Worm (Caenorhabditis elegans) whole organism, early embryonic: ENCODE measurements around the gene ttbk-2.2.
"Not testable (repeated sequence)": the region's sequence is repeated elsewhere in the genome, so short reads cannot be mapped to it uniquely, and the experiment has no call there.

Source experiments
- B0310.2 ChIP-seq: sonication (generic microtip); optimal IDR thresholded peaks from 2 replicates; lab custom pipeline; 2016; ENCODE audit warnings: mild to moderate bottlenecking, missing genetic modification characterization, missing compliant biosample characterization
- F13C5.2 ChIP-seq: sonication (generic microtip); optimal IDR thresholded peaks from 2 replicates; lab custom pipeline; 2017; ENCODE audit warnings: mild to moderate bottlenecking, missing genetic modification characterization, inconsistent platforms, missing compliant biosample characterization
- aly-1 ChIP-seq: sonication (generic microtip); optimal IDR thresholded peaks from 2 replicates; lab custom pipeline; 2016; ENCODE audit warnings: missing genetic modification characterization, missing compliant biosample characterization
- ama-1 ChIP-seq: fragments of 150-350 bp; optimal IDR thresholded peaks from 2 replicates; lab custom pipeline; 2014
- ceh-13 ChIP-seq: fragments of 200-800 bp; sonication (Bioruptor generic); optimal IDR thresholded peaks from 2 replicates; lab custom pipeline; 2018; ENCODE audit warnings: mild to moderate bottlenecking, missing genetic modification characterization, missing compliant biosample characterization
- ceh-36 ChIP-seq: sonication (generic microtip); optimal IDR thresholded peaks from 2 replicates; lab custom pipeline; 2016; ENCODE audit warnings: missing genetic modification characterization, inconsistent platforms, missing compliant biosample characterization
- ets-7 ChIP-seq: sonication (generic microtip); optimal IDR thresholded peaks from 2 replicates; lab custom pipeline; 2016; ENCODE audit warnings: missing genotype, missing genetic modification characterization, missing compliant biosample characterization
- flt-1 ChIP-seq: fragments of 200-800 bp; sonication (Bioruptor generic); IDR thresholded peaks from 2 replicates; pipeline ENCODE4 v1.3.6; 2022; ENCODE audit warnings: missing genetic modification characterization, missing compliant biosample characterization
- hmbx-1 ChIP-seq: sonication (generic microtip); optimal IDR thresholded peaks from 2 replicates; lab custom pipeline; 2016; ENCODE audit warnings: mild to moderate bottlenecking, missing genetic modification characterization, missing compliant biosample characterization
- hmg-4 ChIP-seq: fragments of 200-800 bp; sonication (Bioruptor generic); optimal IDR thresholded peaks from 2 replicates; lab custom pipeline; 2018; ENCODE audit warnings: mild to moderate bottlenecking, missing genetic modification characterization, missing compliant biosample characterization
- hnd-1 ChIP-seq: sonication (generic microtip); optimal IDR thresholded peaks from 2 replicates; lab custom pipeline; 2016; ENCODE audit warnings: missing genetic modification characterization, missing compliant biosample characterization
- pes-1 ChIP-seq: fragments of 200-800 bp; sonication (Bioruptor generic); IDR thresholded peaks from 2 replicates; pipeline ENCODE4 v1.3.6; 2022; ENCODE audit warnings: missing genetic modification reagents, missing genetic modification characterization, missing compliant biosample characterization
- scrt-1 ChIP-seq: fragments of 200-800 bp; sonication (Bioruptor generic); IDR thresholded peaks from 2 replicates; pipeline ENCODE4 v1.3.6; 2022; ENCODE audit warnings: missing genetic modification characterization, missing compliant biosample characterization
- sea-1 ChIP-seq: fragments of 200-800 bp; sonication (Bioruptor generic); conservative IDR thresholded peaks from 2 replicates; pipeline ENCODE4 v1.3.6; 2022; ENCODE audit warnings: missing genetic modification characterization, missing compliant biosample characterization
- tbx-11 ChIP-seq: fragments of 200-800 bp; sonication (Bioruptor generic); IDR thresholded peaks from 2 replicates; pipeline ENCODE4 v1.3.6; 2022; ENCODE audit warnings: missing genetic modification characterization, missing compliant biosample characterization
- tbx-37 ChIP-seq: fragments of 200-800 bp; sonication (Bioruptor generic); conservative IDR thresholded peaks from 2 replicates; pipeline ENCODE4 v1.3.6; 2022; ENCODE audit warnings: missing genetic modification reagents, missing genetic modification characterization, missing compliant biosample characterization
- tra-4 ChIP-seq: sonication (generic microtip); optimal IDR thresholded peaks from 2 replicates; lab custom pipeline; 2017; ENCODE audit warnings: missing genetic modification characterization, missing compliant biosample characterization

ttbk-2.2 gene

DNA sequence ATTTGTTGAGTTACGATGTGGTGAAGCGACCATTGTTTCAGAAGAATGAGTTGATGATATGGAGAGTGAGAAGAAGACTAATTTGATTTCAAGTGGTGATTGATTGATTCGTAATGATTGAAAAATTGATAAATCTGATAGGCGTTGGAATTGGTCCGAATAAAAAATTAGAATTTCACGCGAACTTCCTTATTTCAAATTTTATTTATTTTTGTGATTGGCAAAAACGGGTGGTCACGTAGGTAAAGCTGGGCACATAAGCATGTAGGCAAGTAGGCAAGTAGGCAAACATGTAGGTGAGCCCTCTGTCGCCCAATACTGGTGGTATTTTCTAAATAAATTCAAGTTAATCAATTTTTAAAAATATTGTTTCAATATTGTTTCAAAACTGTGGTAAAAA, 33.5 kb downstream of the ttbk-2.2 start, which contains the start of gene C09B9.4:
TSS of gene C09B9.4 (minus strand) at position 101 of the 400 bp plus-strand sequence.
- no peak for TF ChIP-seq hmbx-1 (tag; lab: Kevin White, UChicago)
- no peak for TF ChIP-seq hnd-1
- no peak for TF ChIP-seq tbx-11 (GFP tag; lab: Robert Waterston, UW)
- no peak for TF ChIP-seq pes-1 (GFP tag; lab: Robert Waterston, UW)
- no peak for TF ChIP-seq ets-7
- no peak for TF ChIP-seq ama-1 (lab: Kevin White, UChicago)
- TF ChIP-seq aly-1, result no peak
- TF ChIP-seq scrt-1 (GFP tag; lab: Robert Waterston, UW), result no peak
- TF ChIP-seq tbx-37 (GFP tag; lab: Robert Waterston, UW), result no peak
- TF ChIP-seq B0310.2 (tag; lab: Kevin White, UChicago), result no peak
- no peak for TF ChIP-seq sea-1 (GFP tag; lab: Robert Waterston, UW)
- TF ChIP-seq flt-1 (GFP tag; lab: Robert Waterston, UW), result no peak

ce11 chrIV:5031346-5031745, 35.4 kb downstream of the ttbk-2.2 start:
- TF ChIP-seq pes-1 (GFP tag; lab: Robert Waterston, UW), result no peak
- no peak for TF ChIP-seq B0310.2 (tag; lab: Kevin White, UChicago)
- no peak for TF ChIP-seq tbx-11 (GFP tag; lab: Robert Waterston, UW)
- TF ChIP-seq scrt-1 (GFP tag; lab: Robert Waterston, UW), result no peak
- no peak for TF ChIP-seq ceh-13
- no peak for TF ChIP-seq aly-1
- TF ChIP-seq ets-7, result no peak
- no peak for TF ChIP-seq ceh-36 (tag; lab: Kevin White, UChicago)
- no peak for TF ChIP-seq hmbx-1 (tag; lab: Kevin White, UChicago)
- TF ChIP-seq F13C5.2 (tag; lab: Kevin White, UChicago), result no peak
- TF ChIP-seq sea-1 (GFP tag; lab: Robert Waterston, UW), result no peak
- TF ChIP-seq ama-1 (lab: Kevin White, UChicago), result no peak
- TF ChIP-seq tra-4 (tag; lab: Kevin White, UChicago), result no peak
- TF ChIP-seq hmg-4 (GFP tag; lab: Kevin White, UChicago), result no peak
- TF ChIP-seq tbx-37 (GFP tag; lab: Robert Waterston, UW), result no peak

DNA sequence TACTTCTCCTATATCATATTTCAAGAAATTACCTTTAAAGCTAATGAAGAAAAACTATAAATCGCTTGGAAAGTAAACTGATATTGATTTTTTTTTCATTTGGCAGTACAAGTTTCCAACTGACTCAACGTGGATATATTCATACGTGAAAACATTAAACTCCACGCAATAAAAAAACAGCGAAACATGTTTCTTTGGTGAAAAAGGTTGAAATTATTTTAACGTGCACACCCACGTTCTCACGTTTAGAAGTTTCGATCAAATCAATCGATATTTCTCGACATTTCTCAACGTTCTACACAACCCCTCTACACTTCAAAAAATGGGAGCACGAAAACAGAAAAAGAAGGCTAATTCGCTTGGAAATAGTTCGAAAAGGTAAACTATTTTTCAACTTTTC, 37.8 kb downstream of the ttbk-2.2 start, which contains the start of the genes best-6 and C09B9.2:
TSS of gene best-6 (minus strand) at position 101 of the 400 bp plus-strand sequence.
TSS of gene C09B9.2 (plus strand) at position 314 of the 400 bp plus-strand sequence.
- TF ChIP-seq sea-1 (GFP tag; lab: Robert Waterston, UW), result no peak
- no peak for TF ChIP-seq ets-7
- TF ChIP-seq tbx-11 (GFP tag; lab: Robert Waterston, UW), result no peak

DNA sequence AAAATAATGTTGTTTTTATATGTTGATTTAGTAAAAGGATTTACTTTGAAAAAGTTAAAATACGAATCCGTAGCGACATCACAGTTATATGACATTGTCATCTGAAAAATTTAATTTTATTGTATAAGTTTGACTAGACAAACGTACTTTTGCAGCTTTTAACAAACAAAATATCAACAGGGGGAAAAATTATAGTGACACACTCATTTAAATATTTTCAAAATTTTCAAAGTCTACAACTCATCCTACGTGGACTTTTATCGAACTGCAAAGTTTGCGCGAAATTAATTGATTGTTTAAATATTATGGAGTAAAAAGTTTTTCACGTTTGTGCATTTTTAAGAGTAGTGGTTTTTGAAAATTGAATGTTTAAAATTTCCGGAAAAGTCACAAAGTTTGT, 41.1 kb downstream of the ttbk-2.2 start, which contains the start of gene C09B9.85:
TSS of gene C09B9.85 (minus strand) at position 101 of the 400 bp plus-strand sequence.
- TF ChIP-seq tra-4 (tag; lab: Kevin White, UChicago) (no peak), ets-7 (no peak), aly-1 (no peak), ceh-13 (no peak), F13C5.2 (tag; lab: Kevin White, UChicago) (no peak), hmg-4 (GFP tag; lab: Kevin White, UChicago) (no peak), tbx-11 (GFP tag; lab: Robert Waterston, UW) (no peak), hmbx-1 (tag; lab: Kevin White, UChicago) (no peak), ama-1 (lab: Kevin White, UChicago) (no peak), B0310.2 (tag; lab: Kevin White, UChicago) (no peak), tbx-37 (GFP tag; lab: Robert Waterston, UW) (no peak), scrt-1 (GFP tag; lab: Robert Waterston, UW) (no peak), hnd-1 (no peak), ceh-36 (tag; lab: Kevin White, UChicago) (no peak), sea-1 (GFP tag; lab: Robert Waterston, UW) (no peak)

DNA sequence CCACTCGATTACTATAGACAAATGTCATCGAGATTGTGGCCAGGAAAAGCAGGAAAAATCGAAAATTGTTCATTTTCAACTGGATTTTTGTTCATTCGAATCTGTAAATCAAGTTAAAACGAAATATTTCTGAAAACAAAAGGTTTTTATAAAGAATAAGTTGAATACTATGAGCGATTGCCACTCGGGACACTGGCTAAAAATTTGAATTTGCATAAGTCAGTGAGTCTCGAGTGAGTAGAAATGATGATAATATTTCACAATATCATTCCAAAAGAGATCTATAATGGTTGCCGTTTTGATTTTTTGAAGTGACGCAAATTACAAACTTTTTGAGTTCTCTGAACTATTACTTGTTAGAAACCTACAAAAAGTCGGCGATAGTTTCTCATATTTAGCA, 46.3 kb downstream of the ttbk-2.2 start, which contains the start of gene T28H11.8:
TSS of gene T28H11.8 (minus strand) at position 101 of the 400 bp plus-strand sequence.
- TF ChIP-seq aly-1 (no peak), ceh-36 (tag; lab: Kevin White, UChicago) (no peak), hmbx-1 (tag; lab: Kevin White, UChicago) (no peak), pes-1 (GFP tag; lab: Robert Waterston, UW) (no peak), tbx-37 (GFP tag; lab: Robert Waterston, UW) (no peak), tbx-11 (GFP tag; lab: Robert Waterston, UW) (no peak), tra-4 (tag; lab: Kevin White, UChicago) (no peak), ceh-13 (no peak), hmg-4 (GFP tag; lab: Kevin White, UChicago) (no peak), sea-1 (GFP tag; lab: Robert Waterston, UW) (no peak), F13C5.2 (tag; lab: Kevin White, UChicago) (no peak), hnd-1 (no peak)

ce11 chrIV:5017075-5017474, 49.7 kb downstream of the ttbk-2.2 start, which contains the start of gene T28H11.7:
TSS of gene T28H11.7 (minus strand) at chrIV:5017175.
- TF ChIP-seq hnd-1; hmbx-1 (tag; lab: Kevin White, UChicago); pes-1 (GFP tag; lab: Robert Waterston, UW): not testable (repeated sequence)

ce11 chrIV:5016461-5016860, 50.3 kb downstream of the ttbk-2.2 start, which contains the start of gene ssq-4:
TSS of gene ssq-4 (plus strand) at chrIV:5016479.
- not testable (repeated sequence) for TF ChIP-seq tra-4 (tag; lab: Kevin White, UChicago); pes-1 (GFP tag; lab: Robert Waterston, UW); ceh-36 (tag; lab: Kevin White, UChicago)
